Fruit fly (Drosophila melanogaster) whole organism, embryonic: ENCODE results near the gene sordd2.

Experiments
- Atf-2 ChIP-seq: fragments of 200-800 bp; sonication (Bioruptor generic); optimal IDR thresholded peaks from 2 replicates; lab custom pipeline; 2016; ENCODE audit warnings: missing biosample characterization, missing genetic modification characterization
- BEAF-32 ChIP-seq: fragments of 200-800 bp; sonication (Bioruptor generic); optimal IDR thresholded peaks from 3 replicates; lab custom pipeline; 2017; ENCODE audit warnings: missing biosample characterization, missing genetic modification characterization, mild to moderate bottlenecking, moderate library complexity, missing genetic modification reagents
- CG11504 ChIP-seq: fragments of 200-800 bp; sonication (Bioruptor generic); optimal IDR thresholded peaks from 3 replicates; lab custom pipeline; 2019; ENCODE audit warnings: missing biosample characterization, mild to moderate bottlenecking, missing genetic modification characterization, moderate library complexity
- CG12659 ChIP-seq: fragments of 200-800 bp; sonication (Bioruptor generic); optimal IDR thresholded peaks from 3 replicates; lab custom pipeline; 2017; ENCODE audit warnings: mild to moderate bottlenecking, missing biosample characterization, missing genetic modification reagents, missing genetic modification characterization
- CG14860 ChIP-seq: fragments of 200-800 bp; sonication (Bioruptor generic); IDR thresholded peaks from 3 replicates; pipeline ENCODE4 v1.3.6; 2022; ENCODE audit warnings: missing biosample characterization, missing genetic modification characterization; ENCODE audit not compliant: partially characterized antibody
- CG15011 ChIP-seq: fragments of 200-800 bp; sonication (Bioruptor generic); optimal IDR thresholded peaks from 3 replicates; lab custom pipeline; 2018; ENCODE audit warnings: missing biosample characterization, mild to moderate bottlenecking, missing genetic modification characterization
- CG1529 ChIP-seq: fragments of 200-800 bp; sonication (Bioruptor generic); optimal IDR thresholded peaks from 3 replicates; lab custom pipeline; 2018; ENCODE audit warnings: missing biosample characterization, missing genetic modification characterization
- CG18262 ChIP-seq: fragments of 200-800 bp; optimal IDR thresholded peaks from 3 replicates; lab custom pipeline; 2019; ENCODE audit warnings: missing biosample characterization, mild to moderate bottlenecking, missing genetic modification characterization, moderate library complexity
- CG1832 ChIP-seq: fragments of 200-800 bp; sonication (Bioruptor generic); optimal IDR thresholded peaks from 2 replicates; lab custom pipeline; 2017; ENCODE audit warnings: missing biosample characterization, mild to moderate bottlenecking, missing genetic modification characterization, inconsistent platforms
- CG18619 ChIP-seq: fragments of 200-800 bp; sonication (Bioruptor generic); optimal IDR thresholded peaks from 3 replicates; lab custom pipeline; 2017; ENCODE audit warnings: missing biosample characterization, mild to moderate bottlenecking, missing genetic modification characterization
- CG2712 ChIP-seq: fragments of 200-800 bp; optimal IDR thresholded peaks from 3 replicates; lab custom pipeline; 2019; ENCODE audit warnings: missing biosample characterization, mild to moderate bottlenecking, missing genetic modification characterization, moderate library complexity
- CG34376 ChIP-seq: fragments of 200-800 bp; sonication (Bioruptor generic); optimal IDR thresholded peaks from 2 replicates; lab custom pipeline; 2018; ENCODE audit warnings: missing biosample characterization, mild to moderate bottlenecking, missing genetic modification characterization
- CG4730 ChIP-seq: fragments of 200-800 bp; sonication (Bioruptor generic); IDR thresholded peaks from 2 replicates; pipeline ENCODE4 v1.3.6; 2022; ENCODE audit warnings: missing biosample characterization, missing genetic modification characterization
- CG6175 ChIP-seq: fragments of 200-800 bp; sonication (Bioruptor generic); IDR thresholded peaks from 3 replicates; pipeline ENCODE4 v1.3.6; 2022; ENCODE audit warnings: missing biosample characterization, missing genetic modification characterization
- CG8388 ChIP-seq: fragments of 200-800 bp; sonication (Bioruptor generic); optimal IDR thresholded peaks from 2 replicates; lab custom pipeline; 2019; ENCODE audit warnings: missing biosample characterization, mild to moderate bottlenecking, missing genetic modification characterization, moderate library complexity
- CG8924 ChIP-seq: fragments of 200-800 bp; optimal IDR thresholded peaks from 3 replicates; lab custom pipeline; 2019; ENCODE audit warnings: missing biosample characterization, mild to moderate bottlenecking, missing genetic modification characterization, moderate library complexity
- CG9876 ChIP-seq: fragments of 200-800 bp; sonication (Bioruptor generic); optimal IDR thresholded peaks from 2 replicates; lab custom pipeline; 2016; ENCODE audit warnings: missing biosample characterization, missing genetic modification characterization
- CTCF ChIP-seq: fragments of 200-800 bp; sonication (Bioruptor generic); optimal IDR thresholded peaks from 2 replicates; lab custom pipeline; 2017; ENCODE audit warnings: missing biosample characterization, mild to moderate bottlenecking, missing genetic modification characterization, moderate library complexity
- D ChIP-seq, 2 experiments: fragments of 200-800 bp in 1 of 2; fragments of >200 bp in 1 of 2; sonication (Bioruptor generic) in 1 of 2; optimal IDR thresholded peaks; 2 replicates in 1 of 2; 3 replicates in 1 of 2; lab custom pipeline; 2017; ENCODE audit warnings: mild to moderate bottlenecking in 1 of 2, missing biosample characterization in 1 of 2, missing genetic modification characterization in 1 of 2, missing genetic modification reagents in 1 of 2
- Dad ChIP-seq: fragments of 200-800 bp; sonication (Bioruptor generic); optimal IDR thresholded peaks from 3 replicates; lab custom pipeline; 2016; ENCODE audit warnings: missing biosample characterization, missing genetic modification characterization
- E2f1 ChIP-seq: fragments of 200-800 bp; sonication (Bioruptor generic); IDR thresholded peaks from 2 replicates; pipeline ENCODE4 v1.3.6; 2022; ENCODE audit warnings: missing biosample characterization, missing genetic modification characterization
- HLH4C ChIP-seq: fragments of 200-800 bp; sonication (Bioruptor generic); IDR thresholded peaks from 3 replicates; pipeline ENCODE4 v1.3.6; 2022; ENCODE audit warnings: missing biosample characterization, missing genetic modification characterization; ENCODE audit not compliant: partially characterized antibody
- Hr51 ChIP-seq, 2 experiments: fragments of 200-800 bp; sonication (Bioruptor generic); optimal IDR thresholded peaks; 2 replicates in 1 of 2; 3 replicates in 1 of 2; lab custom pipeline; 2016 to 2018; ENCODE audit warnings: missing biosample characterization in 2 of 2, missing genetic modification characterization in 2 of 2, mild to moderate bottlenecking in 1 of 2, moderate library complexity in 1 of 2
- Mes4 ChIP-seq: fragments of 200-800 bp; sonication (Bioruptor generic); optimal IDR thresholded peaks from 2 replicates; lab custom pipeline; 2016; ENCODE audit warnings: missing biosample characterization, missing genetic modification characterization
- NC2β ChIP-seq: fragments of 200-800 bp; sonication (Bioruptor generic); optimal IDR thresholded peaks from 2 replicates; lab custom pipeline; 2016; ENCODE audit warnings: missing biosample characterization, missing genetic modification characterization
- PHDP ChIP-seq: fragments of 200-800 bp; sonication (Bioruptor generic); optimal IDR thresholded peaks from 3 replicates; lab custom pipeline; 2018; ENCODE audit warnings: missing biosample characterization, mild to moderate bottlenecking, missing genetic modification characterization, moderate library complexity
- Rfx ChIP-seq: fragments of 200-800 bp; sonication (Bioruptor generic); IDR thresholded peaks from 2 replicates; pipeline ENCODE4 v1.3.6; 2022; ENCODE audit warnings: missing biosample characterization, missing genetic modification characterization
- Side ChIP-seq: fragments of 200-800 bp; sonication (Bioruptor generic); optimal IDR thresholded peaks from 2 replicates; lab custom pipeline; 2016; ENCODE audit warnings: missing biosample characterization, missing genetic modification characterization
- Xrp1 ChIP-seq: fragments of 200-800 bp; sonication (Bioruptor generic); IDR thresholded peaks from 2 replicates; pipeline ENCODE4 v1.3.6; 2022; ENCODE audit warnings: missing biosample characterization, missing genetic modification characterization
- ara ChIP-seq: fragments of 200-800 bp; sonication (Bioruptor generic); IDR thresholded peaks from 2 replicates; pipeline ENCODE4 v1.3.6; 2022; ENCODE audit warnings: missing biosample characterization, missing genetic modification characterization
- cg ChIP-seq: fragments of 200-800 bp; sonication (Bioruptor generic); optimal IDR thresholded peaks from 3 replicates; lab custom pipeline; 2019; ENCODE audit warnings: missing biosample characterization, mild to moderate bottlenecking, missing genetic modification characterization, moderate library complexity
- crc ChIP-seq: fragments of 200-800 bp; sonication (Bioruptor generic); optimal IDR thresholded peaks from 2 replicates; lab custom pipeline; 2016; ENCODE audit warnings: missing biosample characterization, missing genetic modification characterization
- ewg ChIP-seq: fragments of 200-800 bp; sonication (Bioruptor generic); optimal IDR thresholded peaks from 3 replicates; lab custom pipeline; 2017; ENCODE audit warnings: mild to moderate bottlenecking, missing biosample characterization, missing genetic modification reagents, missing genetic modification characterization
- fu2 ChIP-seq: fragments of 200-800 bp; sonication (Bioruptor generic); optimal IDR thresholded peaks from 2 replicates; lab custom pipeline; 2016; ENCODE audit warnings: missing biosample characterization, missing genetic modification characterization
- gem ChIP-seq: fragments of 200-800 bp; sonication (Bioruptor generic); optimal IDR thresholded peaks from 2 replicates; lab custom pipeline; 2019; ENCODE audit warnings: missing biosample characterization, mild to moderate bottlenecking, missing genetic modification characterization, moderate library complexity
- grau ChIP-seq: fragments of 200-800 bp; optimal IDR thresholded peaks from 3 replicates; lab custom pipeline; 2019; ENCODE audit warnings: missing biosample characterization, mild to moderate bottlenecking, missing genetic modification characterization, moderate library complexity
- hb ChIP-seq: fragments of 200-800 bp; sonication (Bioruptor generic); IDR thresholded peaks from 3 replicates; pipeline ENCODE4 v1.3.6; 2022; ENCODE audit warnings: missing biosample characterization, missing genetic modification characterization; ENCODE audit not compliant: partially characterized antibody
- lilli ChIP-seq: fragments of 200-800 bp; sonication (Bioruptor generic); optimal IDR thresholded peaks from 3 replicates; lab custom pipeline; 2016; ENCODE audit warnings: missing biosample characterization, missing genetic modification characterization
- luna ChIP-seq: fragments of 200-800 bp; sonication (Bioruptor generic); optimal IDR thresholded peaks from 2 replicates; lab custom pipeline; 2016; ENCODE audit warnings: missing biosample characterization, missing genetic modification characterization
- maf-S ChIP-seq: fragments of 200-800 bp; sonication (Bioruptor generic); optimal IDR thresholded peaks from 2 replicates; lab custom pipeline; 2016; ENCODE audit warnings: missing biosample characterization, missing genetic modification characterization
- mam ChIP-seq: fragments of 200-800 bp; sonication (Bioruptor generic); optimal IDR thresholded peaks from 3 replicates; lab custom pipeline; 2016; ENCODE audit warnings: missing biosample characterization, missing genetic modification characterization
- mld ChIP-seq: fragments of 200-800 bp; sonication (Bioruptor generic); IDR thresholded peaks from 3 replicates; pipeline ENCODE4 v1.3.6; 2022; ENCODE audit warnings: missing biosample characterization, missing genetic modification characterization; ENCODE audit not compliant: partially characterized antibody
- pnt ChIP-seq: fragments of 200-800 bp; sonication (Bioruptor generic); optimal IDR thresholded peaks from 3 replicates; lab custom pipeline; 2016; ENCODE audit warnings: missing biosample characterization, missing genetic modification characterization
- pzg ChIP-seq: fragments of 200-800 bp; sonication (Bioruptor generic); optimal IDR thresholded peaks from 3 replicates; lab custom pipeline; 2018; ENCODE audit warnings: missing biosample characterization, mild to moderate bottlenecking, missing genetic modification characterization, moderate library complexity
- schlank ChIP-seq: fragments of 200-800 bp; sonication (Bioruptor generic); optimal IDR thresholded peaks from 2 replicates; lab custom pipeline; 2018; ENCODE audit warnings: missing biosample characterization, mild to moderate bottlenecking, missing genetic modification characterization
- sens ChIP-seq: fragments of 200-800 bp; sonication (Bioruptor generic); peaks from one replicate; lab custom pipeline; 2016; ENCODE audit warnings: missing biosample characterization, missing genetic modification characterization
- slou ChIP-seq: fragments of 200-800 bp; sonication (Bioruptor generic); optimal IDR thresholded peaks from 3 replicates; lab custom pipeline; 2016; ENCODE audit warnings: missing biosample characterization, missing genetic modification characterization
- tgo ChIP-seq: fragments of 200-800 bp; sonication (Bioruptor generic); IDR thresholded peaks from 3 replicates; pipeline ENCODE4 v1.3.6; 2022; ENCODE audit warnings: missing biosample characterization, missing genetic modification characterization
- tll ChIP-seq, 2 experiments: fragments of 200-800 bp in 1 of 2; fragments of >200 bp in 1 of 2; sonication (Bioruptor generic) in 1 of 2; optimal IDR thresholded peaks; 2 replicates each; lab custom pipeline; 2017 to 2019; ENCODE audit warnings: missing biosample characterization in 2 of 2, missing genetic modification characterization in 2 of 2, mild to moderate bottlenecking in 1 of 2, moderate library complexity in 1 of 2
- wor ChIP-seq: fragments of 200-800 bp; sonication (Bioruptor generic); IDR thresholded peaks from 2 replicates; pipeline ENCODE4 v1.3.6; 2022; ENCODE audit warnings: missing biosample characterization, missing genetic modification characterization

Gene sordd2

DNA sequence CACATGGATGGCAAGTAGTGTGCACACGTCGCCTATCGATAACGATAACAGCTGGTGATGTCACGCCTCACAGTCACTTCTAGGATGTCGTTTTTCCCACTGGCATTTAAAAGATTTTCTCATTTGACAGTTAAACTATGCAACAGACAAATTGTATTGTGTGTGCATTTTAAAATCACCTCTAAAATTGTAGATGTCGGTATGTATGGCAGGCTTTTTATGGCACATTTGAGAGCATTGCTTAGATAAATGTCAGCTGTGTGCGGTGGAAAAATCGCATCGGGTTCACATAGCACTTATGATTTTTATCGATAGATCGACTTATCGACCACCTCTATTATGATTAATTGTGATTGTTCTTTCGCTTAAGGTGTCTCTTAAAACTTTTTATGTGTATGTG lies 45.2 kb upstream of the sordd2 start, which contains the start of the genes ArgRS and CG8578 (continued):
- peak; percentile 53 for TF ChIP-seq gem (tag; lab: Kevin White, UChicago)
- no peak for TF ChIP-seq CG6175 (GFP tag; lab: Robert Waterston, UW)
- peak; percentile 72 to 94 for TF ChIP-seq tll (GFP tag; optimal IDR thresholded peaks at IDR 0.05; lab: Kevin White, UChicago)
- peak; percentile 82 for TF ChIP-seq hb (GFP tag; lab: Robert Waterston, UW)
- TF ChIP-seq ewg: no peak
- peak; percentile 43; the same call in 1 of the 2 replicates for TF ChIP-seq ara (GFP tag; lab: Robert Waterston, UW)
- TF ChIP-seq CG1832 (GFP tag; lab: Kevin White, UChicago): no peak
- peak; percentile 51; the same call in 1 of the 2 replicates for TF ChIP-seq Xrp1
- TF ChIP-seq lilli: peak; percentile 87
- peak; percentile 10 for TF ChIP-seq PHDP
- peak; percentile 90 for TF ChIP-seq CG14860
- peak; percentile 80 for TF ChIP-seq CG2712 (tag; lab: Kevin White, UChicago)
- peak; percentile 75; the same call in 2 of the 3 replicates for TF ChIP-seq tgo (GFP tag; lab: Robert Waterston, UW)
- TF ChIP-seq sens (GFP tag; lab: Kevin White, UChicago): peak; percentile 96
- TF ChIP-seq CG12659 (GFP tag; lab: Kevin White, UChicago): peak; percentile 70
- TF ChIP-seq grau (tag; lab: Kevin White, UChicago): peak; percentile 53
- TF ChIP-seq Rfx (GFP tag; lab: Robert Waterston, UW): peak; percentile 83
- no peak; the same call in 1 of the 2 replicates for TF ChIP-seq wor (GFP tag; lab: Robert Waterston, UW)
- TF ChIP-seq HLH4C (GFP tag; lab: Robert Waterston, UW): peak; percentile 90
- TF ChIP-seq CG11504: no peak
- peak; percentile 38 for TF ChIP-seq fu2 (GFP tag; lab: Kevin White, UChicago)
- TF ChIP-seq CG4730 (GFP tag; lab: Robert Waterston, UW): no peak
- TF ChIP-seq Atf-2 (GFP tag; lab: Kevin White, UChicago): peak; percentile 6
- peak; percentile 80 for TF ChIP-seq Dad (GFP tag; lab: Kevin White, UChicago)
- TF ChIP-seq E2f1: 0 out of 2 replicates have a peak, but pooled peaks have one; percentile 51
- TF ChIP-seq pzg: peak; percentile 65
- TF ChIP-seq CG18619 (GFP tag; lab: Kevin White, UChicago): no peak
- TF ChIP-seq CG9876 (GFP tag; lab: Kevin White, UChicago): peak; percentile 3
- TF ChIP-seq mam: peak; percentile 91
- peak; percentile 80 for TF ChIP-seq Side (GFP tag; lab: Kevin White, UChicago)
- TF ChIP-seq maf-S: peak; percentile 37
- peak; percentile 55; the same call in 1 of the 3 replicates for TF ChIP-seq mld (GFP tag; lab: Robert Waterston, UW)
- peak; percentile 60 for TF ChIP-seq CG8924 (tag; lab: Kevin White, UChicago)
- TF ChIP-seq slou (GFP tag; lab: Kevin White, UChicago): peak; percentile 59
- TF ChIP-seq schlank (tag; lab: Kevin White, UChicago): peak; percentile 26
- peak; percentile 3 for TF ChIP-seq Mes4 (GFP tag; lab: Kevin White, UChicago)
- TF ChIP-seq Hr51 (GFP tag; optimal IDR thresholded peaks at IDR 0.05; lab: Kevin White, UChicago): peak in 1 of 2 experiments; percentile 18
- peak; percentile 30 for TF ChIP-seq NC2β
- TF ChIP-seq pnt (GFP tag; lab: Kevin White, UChicago): peak; percentile 86
- no peak for TF ChIP-seq CG8388
- peak; percentile 77 for TF ChIP-seq D (optimal IDR thresholded peaks at IDR 0.05; lab: Kevin White, UChicago)
- TF ChIP-seq D (GFP tag; optimal IDR thresholded peaks at IDR 0.05; lab: Kevin White, UChicago): no peak
- peak; percentile 93 for TF ChIP-seq BEAF-32
- peak; percentile 73 for TF ChIP-seq CG18262
- no peak for TF ChIP-seq CG15011 (GFP tag; lab: Kevin White, UChicago)
- peak; percentile 39 for TF ChIP-seq CTCF (GFP tag; lab: Kevin White, UChicago)
- peak; percentile 28 for TF ChIP-seq CG34376
- peak; percentile 57 for TF ChIP-seq luna (GFP tag; lab: Kevin White, UChicago)
- peak; percentile 26 for TF ChIP-seq cg
- peak; percentile 69 for TF ChIP-seq crc (GFP tag; lab: Kevin White, UChicago)
- TF ChIP-seq CG1529 (GFP tag; lab: Kevin White, UChicago): no peak
